Fruit fly (Drosophila melanogaster): ENCODE data around the gene spn-A.

spn-A gene

DNA sequence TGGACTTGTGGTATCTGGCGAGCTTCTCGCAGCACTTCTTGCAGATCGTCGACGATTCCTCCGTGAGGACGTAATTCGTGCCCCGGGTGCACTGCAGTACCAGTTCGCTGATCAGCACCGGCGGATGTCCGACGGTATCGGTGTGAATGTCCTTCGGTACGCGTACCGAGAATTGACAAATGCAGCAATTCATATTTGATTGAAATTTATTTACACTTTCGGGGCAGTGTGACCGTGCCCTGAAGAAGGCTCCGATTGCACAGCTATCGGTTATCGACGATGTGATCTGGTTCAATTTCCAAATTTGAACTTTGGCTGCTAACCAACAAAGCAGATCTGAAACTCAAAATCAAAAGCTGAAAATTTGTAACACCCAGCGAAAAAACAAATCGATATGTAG is 19.2 kb downstream of the spn-A start, which contains the start of gene ZIPIC (continued):
- no peak for TF ChIP-seq CG3838 (GFP tag; optimal IDR thresholded peaks at IDR 0.05)
- TF ChIP-seq br (optimal IDR thresholded peaks at IDR 0.05): no peak
- no peak for TF ChIP-seq Drgx (GFP tag; IDR thresholded peaks at IDR 0.05)
- TF ChIP-seq trh (GFP tag; optimal IDR thresholded peaks at IDR 0.05): no peak
- no peak for TF ChIP-seq klu (GFP tag; IDR thresholded peaks at IDR 0.05)
- no peak for TF ChIP-seq Neu2 (GFP tag; optimal IDR thresholded peaks at IDR 0.05; ENCODE audit: borderline replicate concordance)
- TF ChIP-seq Sox102F (GFP tag; optimal IDR thresholded peaks at IDR 0.05): no peak
- TF ChIP-seq bowl (GFP tag; IDR thresholded peaks at IDR 0.05): no peak
- no peak for TF ChIP-seq CrebB (tag; optimal IDR thresholded peaks at IDR 0.05)
- TF ChIP-seq wor (GFP tag; IDR thresholded peaks at IDR 0.05): no peak
- TF ChIP-seq lmd (GFP tag; IDR thresholded peaks at IDR 0.05): no peak
- TF ChIP-seq Hmx (GFP tag; optimal IDR thresholded peaks at IDR 0.05): no peak
- TF ChIP-seq MESR4 (GFP tag; optimal IDR thresholded peaks at IDR 0.05): peak; percentile 75
- no peak for TF ChIP-seq ranshi (GFP tag; IDR thresholded peaks at IDR 0.05)
- TF ChIP-seq chinmo (GFP tag; IDR thresholded peaks at IDR 0.05; ENCODE audit: partially characterized antibody): peak; percentile 44; the same call in 1 of the 4 replicates
- TF ChIP-seq Max (GFP tag; optimal IDR thresholded peaks at IDR 0.05): no peak
- TF ChIP-seq CG9932 (GFP tag; IDR thresholded peaks at IDR 0.05): no peak
- no peak for TF ChIP-seq CG12942 (GFP tag; optimal IDR thresholded peaks at IDR 0.05)
- TF ChIP-seq pb (GFP tag; optimal IDR thresholded peaks at IDR 0.05): no peak
- TF ChIP-seq Poxn (GFP tag; IDR thresholded peaks at IDR 0.05): no peak
- peak; percentile 27 for TF ChIP-seq inv (GFP tag; IDR thresholded peaks at IDR 0.05; ENCODE audit: partially characterized antibody)
- TF ChIP-seq ci (GFP tag; IDR thresholded peaks at IDR 0.05): 0 out of 3 replicates have a peak, but pooled peaks have one; percentile 6
- TF ChIP-seq CG18599 (GFP tag; optimal IDR thresholded peaks at IDR 0.05): no peak
- no peak for TF ChIP-seq Rx (GFP tag; IDR thresholded peaks at IDR 0.05)
- no peak for TF ChIP-seq Trl (optimal IDR thresholded peaks at IDR 0.05)
- no peak for TF ChIP-seq Trl (GFP tag; optimal IDR thresholded peaks at IDR 0.05)
- no peak for TF ChIP-seq Hmr (GFP tag; optimal IDR thresholded peaks at IDR 0.05)
- TF ChIP-seq Nf-YA (GFP tag; IDR thresholded peaks at IDR 0.05): no peak
- no peak for TF ChIP-seq Hr39 (optimal IDR thresholded peaks at IDR 0.05)
- TF ChIP-seq Ssrp (tag; optimal IDR thresholded peaks at IDR 0.05): no peak
- no peak for TF ChIP-seq CG16863 (GFP tag; optimal IDR thresholded peaks at IDR 0.05)
- no peak for TF ChIP-seq D19A (tag; optimal IDR thresholded peaks at IDR 0.05)
- no peak for TF ChIP-seq CG10209 (GFP tag; optimal IDR thresholded peaks at IDR 0.05)
- no peak for TF ChIP-seq Xrp1 (GFP tag; IDR thresholded peaks at IDR 0.05)
- TF ChIP-seq CG32532 (GFP tag; IDR thresholded peaks at IDR 0.05): no peak
- TF ChIP-seq so (GFP tag; IDR thresholded peaks at IDR 0.05): no peak
- TF ChIP-seq kni (GFP tag; optimal IDR thresholded peaks at IDR 0.05): no peak
- no peak for TF ChIP-seq D19B (GFP tag; optimal IDR thresholded peaks at IDR 0.05)
- TF ChIP-seq Dad (GFP tag; optimal IDR thresholded peaks at IDR 0.05): no peak
- TF ChIP-seq Nf-YB (GFP tag; optimal IDR thresholded peaks at IDR 0.05): no peak
- TF ChIP-seq fd64A (GFP tag; optimal IDR thresholded peaks at IDR 0.05): no peak
- no peak for TF ChIP-seq CG11723 (GFP tag; optimal IDR thresholded peaks at IDR 0.05)
- no peak for TF ChIP-seq cad (GFP tag; optimal IDR thresholded peaks at IDR 0.05)
- no peak for TF ChIP-seq CG11456 (GFP tag; IDR thresholded peaks at IDR 0.05)
- no peak for TF ChIP-seq az2 (GFP tag; optimal IDR thresholded peaks at IDR 0.05)
- TF ChIP-seq CG2120 (GFP tag; optimal IDR thresholded peaks at IDR 0.05): no peak
- TF ChIP-seq CG4282 (GFP tag; optimal IDR thresholded peaks at IDR 0.05): no peak
- TF ChIP-seq gt (GFP tag; IDR thresholded peaks at IDR 0.05): no peak
- TF ChIP-seq CG15011 (GFP tag; optimal IDR thresholded peaks at IDR 0.05): no peak
- no peak for TF ChIP-seq croc (GFP tag; conservative IDR thresholded peaks at IDR 0.05)
- no peak for TF ChIP-seq CG6689 (GFP tag; IDR thresholded peaks at IDR 0.05)
- TF ChIP-seq CkIIα-i1 (GFP tag; IDR thresholded peaks at IDR 0.05): no peak
- no peak for TF ChIP-seq jumu (GFP tag; optimal IDR thresholded peaks at IDR 0.05)
- TF ChIP-seq Fer2 (tag; optimal IDR thresholded peaks at IDR 0.05): no peak
